Worm (Caenorhabditis elegans) whole organism, mixed stage, embryonic: ENCODE results near the gene tsp-10.

ENCODE experiments used
- M03D4.4 ChIP-seq: sonication (generic microtip); optimal IDR thresholded peaks from 2 replicates; lab custom pipeline; 2017; ENCODE audit warnings: mild to moderate bottlenecking, missing genetic modification characterization, missing compliant biosample characterization
- blmp-1 ChIP-seq: fragments of 150-350 bp; optimal IDR thresholded peaks from 2 replicates; lab custom pipeline; 2014; ENCODE audit warnings: missing biosample characterization, missing genetic modification characterization
- ces-1 ChIP-seq: fragments of 150-350 bp; optimal IDR thresholded peaks from 2 replicates; lab custom pipeline; 2014; ENCODE audit warnings: missing biosample characterization, missing genetic modification reagents, missing genetic modification characterization
- elt-3 ChIP-seq: fragments of 150-350 bp; optimal IDR thresholded peaks from 2 replicates; lab custom pipeline; 2014; ENCODE audit warnings: missing biosample characterization, missing genetic modification characterization
- nhr-237 ChIP-seq: fragments of 150-350 bp; optimal IDR thresholded peaks from 2 replicates; lab custom pipeline; 2014; ENCODE audit warnings: missing biosample characterization, missing genetic modification characterization
- nhr-28 ChIP-seq: fragments of 150-350 bp; optimal IDR thresholded peaks from 2 replicates; lab custom pipeline; 2014; ENCODE audit warnings: missing biosample characterization, missing genetic modification characterization
- pha-4 ChIP-seq: fragments of 150-350 bp; optimal IDR thresholded peaks from 2 replicates; lab custom pipeline; 2018; ENCODE audit warnings: missing biosample characterization, missing genetic modification reagents, missing genetic modification characterization
- snpc-4 ChIP-seq: fragments of 150-350 bp; optimal IDR thresholded peaks from 2 replicates; lab custom pipeline; 2014; ENCODE audit warnings: missing biosample characterization, missing genetic modification characterization
- unc-62 ChIP-seq: fragments of 150-350 bp; optimal IDR thresholded peaks from 2 replicates; lab custom pipeline; 2014; ENCODE audit warnings: missing biosample characterization, missing genetic modification reagents, missing genetic modification characterization

DNA sequence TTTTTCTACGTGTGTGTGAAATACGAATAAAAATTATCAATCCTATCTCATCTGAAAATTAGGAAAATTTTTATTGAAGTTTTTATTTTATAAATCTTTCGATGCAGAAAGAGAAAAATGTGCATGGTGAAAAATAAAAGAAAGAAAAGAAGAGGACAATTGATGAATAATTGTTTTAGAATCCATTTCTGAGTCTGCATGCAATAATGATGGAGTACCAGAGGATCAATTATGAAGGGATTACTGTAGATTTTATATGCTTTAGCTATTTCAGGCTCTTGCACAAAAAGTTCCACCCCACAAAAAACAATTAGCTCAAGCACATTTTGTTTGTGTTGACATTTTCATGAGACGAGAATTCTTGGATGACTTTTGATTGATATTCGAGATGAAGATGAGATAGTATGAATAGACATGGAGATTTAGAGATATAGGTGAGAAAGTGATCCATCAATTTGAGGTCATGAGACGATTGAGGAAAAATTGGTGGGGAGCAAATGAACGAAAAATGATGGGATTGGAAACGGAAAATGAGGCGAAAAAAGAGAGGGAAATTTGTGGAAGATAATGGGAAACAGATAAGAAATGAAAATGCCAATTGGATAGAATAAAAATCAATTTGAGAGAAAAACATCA, 12.7 kb upstream of the tsp-10 start, which contains the start of gene rpy-1:
- TF ChIP-seq nhr-237 (tag; lab: Kevin White, UChicago) (no peak), pha-4 (tag; lab: Kevin White, UChicago) (no peak), snpc-4 (no peak), unc-62 (GFP tag; lab: Kevin White, UChicago) (peak; percentile 85), elt-3 (no peak), ces-1 (GFP tag; lab: Kevin White, UChicago) (no peak), M03D4.4 (tag; lab: Kevin White, UChicago) (no peak), nhr-28 (tag; lab: Kevin White, UChicago) (no peak), blmp-1 (tag; lab: Kevin White, UChicago) (no peak)
